Worm (Caenorhabditis elegans) whole organism, mixed stage, embryonic: ENCODE measurements around the gene ZK792.4.

Experiments used
- sptf-1 ChIP-seq: sonication (generic microtip); optimal IDR thresholded peaks from 2 replicates; lab custom pipeline; 2017; ENCODE audit warnings: mild to moderate bottlenecking, missing genetic modification characterization, moderate library complexity, missing compliant biosample characterization
- tbx-8 ChIP-seq: fragments of 200-800 bp; sonication (Bioruptor generic); optimal IDR thresholded peaks from 2 replicates; lab custom pipeline; 2018; ENCODE audit warnings: mild to moderate bottlenecking, missing genetic modification characterization, moderate library complexity, missing compliant biosample characterization

ce11 chrIV:11636409-11636723, 45.4 kb downstream of the ZK792.4 start, which contains the start of gene F58B3.6:
- no peak for TF ChIP-seq tbx-8 (GFP tag; lab: Kevin White, UChicago)
- TF ChIP-seq sptf-1 (tag; lab: Kevin White, UChicago): no peak
